Worm (Caenorhabditis elegans): ENCODE results near the gene T28F12.1.

ce11 chrV:4486626-4487025 lies 26.2 kb upstream of the T28F12.1 start:
- TF ChIP-seq egl-27 (tag; optimal IDR thresholded peaks at IDR 0.05) = no peak
- TF ChIP-seq vab-7 (GFP tag; IDR thresholded peaks at IDR 0.05) = no peak
- TF ChIP-seq daf-12 (tag; optimal IDR thresholded peaks at IDR 0.05) = no peak
- TF ChIP-seq daf-16 (GFP tag; optimal IDR thresholded peaks at IDR 0.05) = no peak
- TF ChIP-seq daf-16 (tag; optimal IDR thresholded peaks at IDR 0.05) = no peak
